Fruit fly (Drosophila melanogaster): ENCODE data around the gene yrt.

dm6 chr3R:13403032-13403459 is 31.7 kb downstream of the yrt start, which contains the start of gene Dpm3:
- TF ChIP-seq Clk (GFP tag; optimal IDR thresholded peaks at IDR 0.05) (no peak), Mnt (GFP tag; optimal IDR thresholded peaks at IDR 0.05) (peak; percentile 11), CG7101 (tag; optimal IDR thresholded peaks at IDR 0.05) (no peak), Crg-1 (GFP tag; optimal IDR thresholded peaks at IDR 0.05) (peak; percentile 21), Hr96 (GFP tag; optimal IDR thresholded peaks at IDR 0.05) (no peak)
